Fruit fly (Drosophila melanogaster): ENCODE results near the gene CG14107.

CG14107 gene

DNA sequence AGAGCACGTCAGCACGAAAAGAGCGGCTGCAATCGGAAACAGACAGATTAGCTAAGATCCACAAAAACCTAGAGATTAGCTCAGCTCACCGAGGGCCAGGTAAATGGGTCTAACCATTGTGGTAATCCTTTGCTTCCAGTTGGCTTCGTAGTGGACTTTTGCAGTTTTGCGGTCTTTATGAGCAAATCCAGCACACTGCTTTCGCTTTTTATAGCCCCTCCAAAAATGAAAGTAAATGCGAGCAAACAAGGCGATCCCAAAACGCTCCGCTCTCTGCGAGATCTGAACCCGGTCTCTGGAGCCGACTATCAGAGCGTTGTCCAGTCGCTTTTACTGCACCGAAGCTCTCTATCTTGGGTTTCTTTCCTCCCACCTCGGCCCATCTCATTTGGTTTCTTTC is at the start of gene CG14107:
CG14107 (minus strand) TSS at position 187 of the 400 bp plus-strand sequence.
- TF ChIP-seq Sin3A (optimal IDR thresholded peaks at IDR 0.05) (no peak), Myc (optimal IDR thresholded peaks at IDR 0.05) (no peak), psq (optimal IDR thresholded peaks at IDR 0.05) (no peak), ttk (optimal IDR thresholded peaks at IDR 0.05) (no peak), insv (optimal IDR thresholded peaks at IDR 0.05) (no peak), h (optimal IDR thresholded peaks at IDR 0.05) (no peak)

DNA sequence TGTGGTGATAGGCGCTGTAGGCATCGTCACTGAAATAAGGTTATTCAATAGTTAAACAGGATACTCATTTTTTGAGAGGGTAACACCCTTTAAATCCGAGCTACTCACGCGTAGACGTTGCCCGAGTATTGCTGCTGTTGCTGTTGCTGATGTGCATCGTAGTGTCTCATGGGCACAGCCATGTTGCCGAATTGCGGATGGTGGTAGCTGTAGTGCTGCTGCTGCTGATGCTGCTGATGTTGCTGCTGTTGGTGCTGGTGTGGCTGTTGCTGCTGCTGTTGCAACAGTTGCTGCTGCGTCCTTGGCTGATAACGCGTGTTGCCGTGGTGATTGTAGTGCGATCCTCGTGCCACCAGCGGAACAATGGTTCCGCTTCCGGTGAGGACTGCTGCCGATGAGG is 49.0 kb upstream of the CG14107 start:
- TF ChIP-seq Myc (optimal IDR thresholded peaks at IDR 0.05): no peak
- no peak for TF ChIP-seq psq (optimal IDR thresholded peaks at IDR 0.05)
- no peak for TF ChIP-seq Sin3A (optimal IDR thresholded peaks at IDR 0.05)
- no peak for TF ChIP-seq insv (optimal IDR thresholded peaks at IDR 0.05)
- TF ChIP-seq ttk (optimal IDR thresholded peaks at IDR 0.05): no peak
- no peak for TF ChIP-seq h (optimal IDR thresholded peaks at IDR 0.05)

DNA sequence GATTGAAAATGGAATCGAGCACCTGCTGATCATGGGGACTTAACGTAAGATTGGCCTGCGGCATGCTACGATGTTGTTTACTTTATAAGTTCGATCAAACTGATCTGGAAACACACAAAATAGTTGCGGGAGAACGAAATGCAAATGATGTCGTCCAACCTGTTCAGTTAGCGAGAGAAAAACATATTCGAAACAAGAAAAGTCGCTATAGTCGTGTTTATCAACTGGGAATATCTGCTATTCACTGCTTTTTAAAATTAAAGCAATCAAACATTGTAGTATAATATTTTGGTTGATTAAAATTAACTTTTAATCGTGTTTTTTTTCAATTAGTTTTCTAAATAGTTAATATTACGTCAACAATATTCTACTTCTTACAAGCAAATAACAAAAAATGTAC is 45.4 kb upstream of the CG14107 start, which contains the start of gene CG14105:
CG14105 (minus strand) TSS at position 101 of the 400 bp plus-strand sequence.
- no peak for TF ChIP-seq h (optimal IDR thresholded peaks at IDR 0.05)
- TF ChIP-seq Sin3A (optimal IDR thresholded peaks at IDR 0.05): no peak
- TF ChIP-seq ttk (optimal IDR thresholded peaks at IDR 0.05): no peak
- no peak for TF ChIP-seq psq (optimal IDR thresholded peaks at IDR 0.05)
- TF ChIP-seq insv (optimal IDR thresholded peaks at IDR 0.05): no peak
- TF ChIP-seq Myc (optimal IDR thresholded peaks at IDR 0.05): no peak

DNA sequence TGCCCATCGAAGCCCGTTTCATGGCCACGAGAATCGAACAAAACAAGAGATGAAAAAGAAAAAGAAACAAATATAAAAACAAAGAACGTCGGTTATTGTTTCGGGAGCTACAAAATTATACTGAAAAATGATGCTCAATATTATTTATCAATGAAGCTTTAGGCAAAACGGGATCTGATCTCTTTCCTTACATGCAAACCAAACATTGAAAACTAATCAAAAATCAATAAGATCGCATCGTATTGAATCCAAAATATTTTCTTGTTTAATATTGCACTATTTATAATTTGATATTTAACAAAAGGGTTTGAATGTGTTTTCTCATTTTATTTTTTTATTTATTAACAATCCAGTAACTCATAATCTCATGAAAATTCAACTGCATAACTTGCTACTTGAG is 44.4 kb upstream of the CG14107 start, which contains the start of gene CG14106:
CG14106 (minus strand) TSS at position 101 of the 400 bp plus-strand sequence.
- TF ChIP-seq ttk (optimal IDR thresholded peaks at IDR 0.05) (no peak), Sin3A (optimal IDR thresholded peaks at IDR 0.05) (no peak), Myc (optimal IDR thresholded peaks at IDR 0.05) (no peak), insv (optimal IDR thresholded peaks at IDR 0.05) (no peak), psq (optimal IDR thresholded peaks at IDR 0.05) (no peak), h (optimal IDR thresholded peaks at IDR 0.05) (no peak)

DNA sequence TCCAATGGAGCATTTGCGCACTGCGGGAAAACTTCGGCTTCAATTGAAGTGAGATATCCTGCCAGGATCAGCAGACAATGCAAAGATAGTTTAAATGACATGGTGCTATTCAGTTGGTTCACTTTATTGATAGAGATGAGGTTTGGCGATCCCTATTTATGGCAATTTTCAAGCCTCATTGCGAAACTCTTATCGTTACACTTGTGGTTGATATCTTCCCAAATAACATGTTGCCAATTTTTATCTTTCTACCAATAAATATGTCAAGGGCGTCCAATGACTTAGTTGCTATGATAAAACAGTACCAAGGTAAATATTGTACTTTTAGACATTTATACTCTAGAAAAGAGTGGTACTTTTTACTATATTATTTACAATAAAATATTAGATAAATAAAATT is 42.9 kb upstream of the CG14107 start, which contains the start of gene CG33263:
CG33263 (minus strand) TSS at position 101 of the 400 bp plus-strand sequence.
- no peak for TF ChIP-seq Myc (optimal IDR thresholded peaks at IDR 0.05)
- TF ChIP-seq h (optimal IDR thresholded peaks at IDR 0.05): no peak
- no peak for TF ChIP-seq insv (optimal IDR thresholded peaks at IDR 0.05)
- no peak for TF ChIP-seq ttk (optimal IDR thresholded peaks at IDR 0.05)

DNA sequence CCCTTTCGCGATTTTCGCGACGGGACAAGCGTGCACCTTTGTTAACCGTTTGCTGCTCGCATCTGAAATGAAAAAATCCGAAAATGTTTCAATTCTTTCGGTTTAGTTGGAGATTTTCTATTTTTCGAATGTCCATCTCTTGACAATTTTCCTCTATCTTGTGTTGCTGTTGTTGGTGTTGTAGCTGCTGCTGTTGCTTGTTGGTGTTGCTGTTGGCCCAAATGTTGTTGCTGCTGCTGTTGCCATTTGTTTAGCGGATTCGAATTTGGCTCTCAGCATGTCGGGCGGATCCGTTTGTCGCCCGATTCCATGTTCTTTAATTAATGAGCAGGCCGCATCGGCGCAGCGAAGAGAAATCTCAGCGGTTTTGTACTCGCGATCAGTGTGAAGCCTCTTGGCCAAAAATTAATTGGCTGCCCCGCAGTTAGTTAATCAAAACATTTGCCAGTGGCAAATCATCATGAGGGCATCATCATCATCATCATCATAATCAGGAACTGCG is 41.2 kb upstream of the CG14107 start, which contains the start of gene CG32121:
CG32121 (minus strand) TSS at position 51 of the 502 bp plus-strand sequence.
- TF ChIP-seq ttk (optimal IDR thresholded peaks at IDR 0.05) (no peak), h (optimal IDR thresholded peaks at IDR 0.05) (no peak), psq (optimal IDR thresholded peaks at IDR 0.05) (no peak), Sin3A (optimal IDR thresholded peaks at IDR 0.05) (no peak), Myc (optimal IDR thresholded peaks at IDR 0.05) (no peak), insv (optimal IDR thresholded peaks at IDR 0.05) (no peak)

DNA sequence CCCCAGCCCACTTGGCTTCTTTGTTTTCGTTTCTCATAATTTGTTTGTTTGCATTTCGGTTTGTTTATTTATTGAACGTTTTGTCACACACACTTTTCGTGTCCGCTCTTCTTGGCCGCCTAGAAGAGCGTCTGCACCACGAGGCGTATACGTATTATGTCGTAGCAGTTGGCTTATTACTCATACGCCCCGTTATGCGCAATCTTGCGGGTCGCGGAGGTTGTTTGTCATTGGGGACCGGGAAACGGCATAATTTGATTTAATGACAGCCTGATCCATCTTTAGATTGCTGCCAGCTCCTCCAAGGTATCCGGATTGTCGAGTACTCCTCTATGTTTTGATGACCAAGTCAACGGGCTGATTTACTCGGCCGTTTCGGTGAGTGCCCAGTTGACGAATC is 39.1 kb upstream of the CG14107 start:
- TF ChIP-seq ttk (optimal IDR thresholded peaks at IDR 0.05) (no peak), psq (optimal IDR thresholded peaks at IDR 0.05) (no peak), Myc (optimal IDR thresholded peaks at IDR 0.05) (no peak)

DNA sequence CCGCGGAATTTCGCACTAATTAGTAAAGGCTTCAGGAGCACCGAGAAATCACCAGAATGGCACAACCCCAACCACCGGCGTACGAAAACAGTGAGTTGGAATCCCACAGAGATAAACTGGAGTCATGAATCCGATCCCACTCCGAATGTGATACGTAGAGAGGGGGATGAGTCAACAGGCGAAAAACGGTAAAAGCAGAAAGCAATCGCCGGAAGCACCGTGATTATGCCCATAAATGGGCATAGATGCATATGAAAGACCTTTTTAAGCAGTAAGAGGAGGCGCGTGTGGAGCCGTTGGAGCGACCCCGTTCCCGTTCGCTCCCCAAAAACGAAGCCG is 31.7 kb upstream of the CG14107 start:
- TF ChIP-seq Sin3A (optimal IDR thresholded peaks at IDR 0.05) (no peak), insv (optimal IDR thresholded peaks at IDR 0.05) (no peak), psq (optimal IDR thresholded peaks at IDR 0.05) (no peak), h (optimal IDR thresholded peaks at IDR 0.05) (no peak), ttk (optimal IDR thresholded peaks at IDR 0.05) (no peak), Myc (optimal IDR thresholded peaks at IDR 0.05) (no peak)

DNA sequence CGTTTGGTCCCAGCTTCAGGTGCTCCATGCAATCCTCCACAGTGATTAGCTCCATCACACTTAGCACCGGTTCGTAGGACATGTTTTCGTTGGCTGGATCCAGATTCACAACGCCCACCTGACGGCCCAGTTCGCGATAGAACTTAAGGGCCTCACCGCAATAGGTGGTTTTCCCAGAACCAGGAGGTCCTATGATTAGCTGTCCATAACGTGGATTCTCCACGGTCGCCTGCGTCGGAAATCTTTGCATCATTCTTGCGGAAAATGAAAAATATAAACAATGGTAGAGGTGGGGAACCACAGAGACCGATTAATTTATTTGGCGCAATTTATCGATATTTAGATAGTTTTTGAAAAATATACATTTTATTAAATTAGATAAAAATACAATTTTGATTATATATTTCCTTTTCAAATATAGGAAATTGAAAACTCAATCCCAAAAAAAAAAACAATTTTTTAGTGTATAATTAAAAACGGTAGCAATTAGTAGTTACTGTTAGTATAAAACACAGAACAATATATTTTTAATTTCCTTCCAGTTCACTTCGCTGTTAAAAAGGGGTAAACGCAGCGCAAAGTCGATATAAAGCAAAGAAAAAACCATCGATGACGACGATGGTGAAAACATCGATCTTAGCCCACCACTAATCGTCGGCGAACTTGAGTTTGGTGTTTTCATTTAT is 31.2 kb upstream of the CG14107 start, which contains the start of the genes CG10222 and flr:
CG10222 (minus strand) TSS at position 254 of the 686 bp plus-strand sequence.
flr (plus strand) TSS at position 644 of the 686 bp plus-strand sequence.
- no peak for TF ChIP-seq insv (optimal IDR thresholded peaks at IDR 0.05)

DNA sequence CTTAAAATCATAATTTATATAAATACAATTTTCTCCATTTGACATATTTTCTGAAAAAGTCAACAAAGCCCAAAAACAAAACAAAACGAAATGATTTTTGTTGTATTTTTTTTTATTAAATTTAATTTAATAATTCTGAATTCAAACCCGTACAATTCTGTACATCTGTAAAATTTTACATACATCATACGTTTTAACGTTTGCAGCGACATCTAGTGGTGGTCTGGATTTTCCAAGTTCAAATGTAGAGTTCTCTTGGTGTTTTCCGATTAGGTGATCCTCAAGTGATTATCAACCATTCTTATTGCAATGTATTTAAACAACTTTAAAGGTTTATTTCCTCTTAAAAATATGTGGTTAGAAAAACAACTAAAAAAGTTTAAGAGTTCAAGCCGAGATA is 29.9 kb upstream of the CG14107 start:
- TF ChIP-seq h (optimal IDR thresholded peaks at IDR 0.05) (no peak), psq (optimal IDR thresholded peaks at IDR 0.05) (no peak), Sin3A (optimal IDR thresholded peaks at IDR 0.05) (no peak), insv (optimal IDR thresholded peaks at IDR 0.05) (no peak), ttk (optimal IDR thresholded peaks at IDR 0.05) (no peak), Myc (optimal IDR thresholded peaks at IDR 0.05) (no peak)

DNA sequence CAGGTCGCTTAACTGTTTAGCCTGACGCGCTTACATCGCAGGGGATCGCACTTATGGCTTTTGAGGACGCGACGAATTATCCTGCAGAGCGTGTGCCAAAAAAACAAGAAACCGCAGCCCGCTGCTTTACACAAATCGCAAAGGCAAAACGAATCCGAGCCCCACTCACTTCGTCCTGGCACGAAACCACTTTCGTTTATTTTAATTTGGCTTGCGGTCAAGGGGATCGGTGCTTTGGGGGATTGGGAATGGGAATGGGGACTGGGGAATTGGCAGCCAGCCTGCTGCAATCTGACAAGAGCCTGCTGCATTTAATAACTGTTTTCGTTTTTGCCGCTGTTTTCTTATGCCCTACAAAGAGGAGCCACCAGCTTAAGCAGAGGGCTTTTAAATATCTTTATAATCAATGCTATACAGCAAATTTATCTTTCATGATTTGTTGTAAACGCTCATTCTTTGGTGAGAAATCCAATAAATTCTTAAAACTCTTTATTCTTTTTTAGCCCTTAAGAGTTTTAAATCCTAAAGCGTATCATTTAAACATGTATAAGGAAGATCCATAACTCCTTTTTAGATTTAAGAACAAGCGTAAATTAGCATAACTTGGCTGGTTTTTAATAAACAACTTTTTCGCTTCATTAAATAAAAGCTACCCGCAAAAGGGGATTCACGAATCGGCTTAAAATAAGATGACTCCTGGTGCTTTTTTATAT is 28.8 kb upstream of the CG14107 start:
- no peak for TF ChIP-seq h (optimal IDR thresholded peaks at IDR 0.05)
- TF ChIP-seq Sin3A (optimal IDR thresholded peaks at IDR 0.05): no peak
- TF ChIP-seq Myc (optimal IDR thresholded peaks at IDR 0.05): no peak
- no peak for TF ChIP-seq insv (optimal IDR thresholded peaks at IDR 0.05)
- no peak for TF ChIP-seq psq (optimal IDR thresholded peaks at IDR 0.05)

DNA sequence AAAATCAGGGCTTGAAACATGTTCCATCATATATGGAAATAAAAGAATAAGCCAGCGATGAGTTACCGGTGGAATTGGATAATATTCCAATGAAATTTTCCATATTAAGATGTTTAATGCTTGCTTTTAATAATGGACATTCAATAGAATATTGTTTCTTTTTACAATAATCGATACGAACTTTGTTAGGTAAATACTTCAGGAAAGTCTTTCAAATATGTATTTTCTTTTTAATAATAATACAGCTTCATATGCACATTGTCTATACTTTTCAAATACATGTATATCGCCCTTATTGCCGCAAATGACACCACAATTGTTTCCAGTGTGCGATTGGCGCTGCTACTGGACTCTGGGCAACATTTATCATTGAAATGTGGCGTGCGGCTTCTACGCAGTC is 25.7 kb upstream of the CG14107 start:
- TF ChIP-seq psq (optimal IDR thresholded peaks at IDR 0.05) (no peak), Sin3A (optimal IDR thresholded peaks at IDR 0.05) (no peak)
